Fruit fly (Drosophila melanogaster) whole organism, embryonic: ENCODE results near the gene CG31870.
A peak's percentile ranks its signal among the peaks of the same experiment; 100 is the strongest.

Experiments
- Antp ChIP-seq: fragments of 200-800 bp; sonication (Bioruptor generic); optimal IDR thresholded peaks from 3 replicates; lab custom pipeline; 2016; ENCODE audit warnings: missing biosample characterization, missing genetic modification characterization
- BEAF-32 ChIP-seq: fragments of 200-800 bp; sonication (Bioruptor generic); optimal IDR thresholded peaks from 3 replicates; lab custom pipeline; 2017; ENCODE audit warnings: missing biosample characterization, missing genetic modification characterization, mild to moderate bottlenecking, moderate library complexity, missing genetic modification reagents
- Bdp1 ChIP-seq: fragments of 200-800 bp; sonication (Bioruptor generic); optimal IDR thresholded peaks from 3 replicates; lab custom pipeline; 2016; ENCODE audit warnings: missing biosample characterization, missing genetic modification characterization
- CG10462 ChIP-seq: fragments of 200-800 bp; sonication (Bioruptor generic); optimal IDR thresholded peaks from 2 replicates; lab custom pipeline; 2016; ENCODE audit warnings: missing biosample characterization, missing genetic modification characterization
- CG11093 ChIP-seq: fragments of 200-800 bp; sonication (Bioruptor generic); IDR thresholded peaks from 3 replicates; pipeline ENCODE4 v1.3.6; 2022; ENCODE audit warnings: missing biosample characterization, missing genetic modification characterization
- CG11504 ChIP-seq: fragments of 200-800 bp; sonication (Bioruptor generic); optimal IDR thresholded peaks from 3 replicates; lab custom pipeline; 2019; ENCODE audit warnings: missing biosample characterization, mild to moderate bottlenecking, missing genetic modification characterization, moderate library complexity
- CG12155 ChIP-seq: fragments of 200-800 bp; sonication (Bioruptor generic); optimal IDR thresholded peaks from 3 replicates; lab custom pipeline; 2016; ENCODE audit warnings: missing biosample characterization, missing genetic modification characterization
- CG15479 ChIP-seq: fragments of 200-800 bp; sonication (Bioruptor generic); optimal IDR thresholded peaks from 3 replicates; lab custom pipeline; 2019; ENCODE audit warnings: missing biosample characterization, mild to moderate bottlenecking, missing genetic modification characterization, moderate library complexity
- CG15514 ChIP-seq: fragments of 200-800 bp; sonication (Bioruptor generic); optimal IDR thresholded peaks from 3 replicates; lab custom pipeline; 2017; ENCODE audit warnings: missing biosample characterization, missing genetic modification characterization, mild to moderate bottlenecking, moderate library complexity, missing genetic modification reagents
- CG17328 ChIP-seq: fragments of 200-800 bp; sonication (Bioruptor generic); IDR thresholded peaks from 2 replicates; pipeline ENCODE4 v1.3.6; 2022; ENCODE audit warnings: missing biosample characterization, missing genetic modification characterization
- CG18011 ChIP-seq: fragments of 200-800 bp; sonication (Bioruptor generic); optimal IDR thresholded peaks from 2 replicates; lab custom pipeline; 2017; ENCODE audit warnings: missing biosample characterization, missing genetic modification characterization, mild to moderate bottlenecking, moderate library complexity, missing genotype
- CG2129 ChIP-seq: fragments of 200-800 bp; sonication (Bioruptor generic); IDR thresholded peaks from 2 replicates; pipeline ENCODE4 v1.3.6; 2022; ENCODE audit warnings: missing biosample characterization, missing genetic modification characterization; ENCODE audit not compliant: partially characterized antibody
- CG30403 ChIP-seq: fragments of 200-800 bp; sonication (Bioruptor generic); optimal IDR thresholded peaks from 3 replicates; lab custom pipeline; 2016; ENCODE audit warnings: missing biosample characterization, missing genetic modification characterization
- CG3838 ChIP-seq: fragments of 200-800 bp; sonication (Bioruptor generic); optimal IDR thresholded peaks from 3 replicates; lab custom pipeline; 2016; ENCODE audit warnings: missing biosample characterization, missing genetic modification characterization
- CG4404 ChIP-seq: fragments of 200-800 bp; sonication (Bioruptor generic); IDR thresholded peaks from 2 replicates; pipeline ENCODE4 v1.3.6; 2022; ENCODE audit warnings: missing biosample characterization, missing genetic modification characterization
- CG5180 ChIP-seq: fragments of 200-800 bp; sonication (Bioruptor generic); optimal IDR thresholded peaks from 3 replicates; lab custom pipeline; 2017; ENCODE audit warnings: missing biosample characterization, missing genetic modification characterization, mild to moderate bottlenecking, moderate library complexity, missing genetic modification reagents
- CG6765 ChIP-seq: fragments of 200-800 bp; sonication (Bioruptor generic); optimal IDR thresholded peaks from 3 replicates; lab custom pipeline; 2017; ENCODE audit warnings: missing biosample characterization, mild to moderate bottlenecking, missing genetic modification characterization
- CG7963 ChIP-seq: fragments of 200-800 bp; sonication (Bioruptor generic); IDR thresholded peaks from 3 replicates; pipeline ENCODE4 v1.3.6; 2022; ENCODE audit warnings: missing biosample characterization, missing genetic modification characterization; ENCODE audit not compliant: partially characterized antibody
- Dfd ChIP-seq, 2 experiments: fragments of >200 bp; optimal IDR thresholded peaks; 2 replicates each; lab custom pipeline; 2017; ENCODE audit warnings: missing biosample characterization in 2 of 2, missing genetic modification characterization in 2 of 2
- Dip2 ChIP-seq: fragments of 200-800 bp; sonication (Bioruptor generic); IDR thresholded peaks from 2 replicates; pipeline ENCODE4 v1.3.6; 2022; ENCODE audit warnings: missing biosample characterization, missing genetic modification characterization
- Doc2 ChIP-seq: fragments of 200-800 bp; sonication (Bioruptor generic); IDR thresholded peaks from 2 replicates; pipeline ENCODE4 v1.3.6; 2022; ENCODE audit warnings: missing biosample characterization, missing genetic modification characterization
- Drgx ChIP-seq: fragments of 200-800 bp; sonication (Bioruptor generic); IDR thresholded peaks from 2 replicates; pipeline ENCODE4 v1.3.6; 2022; ENCODE audit warnings: missing biosample characterization, missing genetic modification characterization
- E2f1 ChIP-seq: fragments of 200-800 bp; sonication (Bioruptor generic); IDR thresholded peaks from 2 replicates; pipeline ENCODE4 v1.3.6; 2022; ENCODE audit warnings: missing biosample characterization, missing genetic modification characterization
- Fer1 ChIP-seq: fragments of 200-800 bp; sonication (Bioruptor generic); optimal IDR thresholded peaks from 2 replicates; lab custom pipeline; 2017; ENCODE audit warnings: missing biosample characterization, mild to moderate bottlenecking, missing genetic modification characterization
- Fer3 ChIP-seq: fragments of 200-800 bp; sonication (Bioruptor generic); optimal IDR thresholded peaks from 2 replicates; lab custom pipeline; 2018; ENCODE audit warnings: missing biosample characterization, mild to moderate bottlenecking, missing genetic modification characterization, moderate library complexity
- Lim3 ChIP-seq: fragments of 200-800 bp; sonication (Bioruptor generic); IDR thresholded peaks from 2 replicates; pipeline ENCODE4 v1.3.6; 2022; ENCODE audit warnings: missing biosample characterization, missing genetic modification characterization
- Mes4 ChIP-seq: fragments of 200-800 bp; sonication (Bioruptor generic); optimal IDR thresholded peaks from 2 replicates; lab custom pipeline; 2016; ENCODE audit warnings: missing biosample characterization, missing genetic modification characterization
- NC2β ChIP-seq: fragments of 200-800 bp; sonication (Bioruptor generic); optimal IDR thresholded peaks from 2 replicates; lab custom pipeline; 2016; ENCODE audit warnings: missing biosample characterization, missing genetic modification characterization
- Nf-YC ChIP-seq: fragments of 200-800 bp; optimal IDR thresholded peaks from 3 replicates; lab custom pipeline; 2019; ENCODE audit warnings: missing biosample characterization, mild to moderate bottlenecking, missing genetic modification characterization, moderate library complexity
- Rfx ChIP-seq: fragments of 200-800 bp; sonication (Bioruptor generic); IDR thresholded peaks from 2 replicates; pipeline ENCODE4 v1.3.6; 2022; ENCODE audit warnings: missing biosample characterization, missing genetic modification characterization
- amos ChIP-seq: fragments of 200-800 bp; sonication (Bioruptor generic); IDR thresholded peaks from 2 replicates; pipeline ENCODE4 v1.3.6; 2022; ENCODE audit warnings: missing biosample characterization, missing genetic modification characterization; ENCODE audit not compliant: partially characterized antibody
- aop ChIP-seq: fragments of 200-800 bp; sonication (Bioruptor generic); IDR thresholded peaks from 2 replicates; pipeline ENCODE4 v1.3.6; 2022; ENCODE audit warnings: missing biosample characterization, missing genetic modification characterization
- ato ChIP-seq: fragments of 200-800 bp; sonication (Bioruptor generic); IDR thresholded peaks from 2 replicates; pipeline ENCODE4 v1.3.6; 2022; ENCODE audit warnings: missing biosample characterization, missing genetic modification characterization; ENCODE audit not compliant: partially characterized antibody
- dan ChIP-seq: fragments of 200-800 bp; sonication (Bioruptor generic); IDR thresholded peaks from 2 replicates; pipeline ENCODE4 v1.3.6; 2022; ENCODE audit warnings: missing biosample characterization, missing genetic modification characterization
- exex ChIP-seq: fragments of 200-800 bp; sonication (Bioruptor generic); optimal IDR thresholded peaks from 4 replicates; lab custom pipeline; 2018; ENCODE audit warnings: missing biosample characterization, mild to moderate bottlenecking, missing genetic modification characterization, moderate library complexity
- fru ChIP-seq: fragments of >200 bp; optimal IDR thresholded peaks from 2 replicates; lab custom pipeline; 2017
- grn ChIP-seq: fragments of 200-800 bp; sonication (Bioruptor generic); optimal IDR thresholded peaks from 3 replicates; lab custom pipeline; 2017; ENCODE audit warnings: missing biosample characterization, missing genetic modification characterization
- gt ChIP-seq: fragments of 200-800 bp; sonication (Bioruptor generic); IDR thresholded peaks from 2 replicates; pipeline ENCODE4 v1.3.6; 2022; ENCODE audit warnings: missing biosample characterization, missing genetic modification characterization
- hb ChIP-seq: fragments of 200-800 bp; sonication (Bioruptor generic); IDR thresholded peaks from 3 replicates; pipeline ENCODE4 v1.3.6; 2022; ENCODE audit warnings: missing biosample characterization, missing genetic modification characterization; ENCODE audit not compliant: partially characterized antibody
- hth ChIP-seq: fragments of >200 bp; optimal IDR thresholded peaks from 2 replicates; lab custom pipeline; 2017; ENCODE audit warnings: inconsistent platforms
- ken ChIP-seq: fragments of 200-800 bp; sonication (Bioruptor generic); IDR thresholded peaks from 3 replicates; pipeline ENCODE4 v1.3.6; 2022; ENCODE audit warnings: missing biosample characterization, missing genetic modification characterization
- knrl ChIP-seq: fragments of 200-800 bp; sonication (Bioruptor generic); IDR thresholded peaks from 3 replicates; pipeline ENCODE4 v1.3.6; 2022; ENCODE audit warnings: missing biosample characterization, missing genetic modification characterization; ENCODE audit not compliant: partially characterized antibody
- otp ChIP-seq: fragments of 200-800 bp; sonication (Bioruptor generic); IDR thresholded peaks from 3 replicates; pipeline ENCODE4, ENCODE4 v1.3.6; 2022; ENCODE audit warnings: missing biosample characterization, missing genetic modification characterization
- pan ChIP-seq, 4 experiments: fragments of >200 bp in 3 of 4; fragments of 200-800 bp in 1 of 4; sonication (Bioruptor generic) in 1 of 4; optimal IDR thresholded peaks in 3 of 4; IDR thresholded peaks in 1 of 4; 2 replicates each; pipeline versions ENCODE4 v1.3.6 to Lab custom; 2017 to 2022; ENCODE audit warnings: missing biosample characterization in 2 of 4, missing genetic modification characterization in 2 of 4, mixed read lengths in 1 of 4
- sens ChIP-seq: fragments of 200-800 bp; sonication (Bioruptor generic); peaks from one replicate; lab custom pipeline; 2016; ENCODE audit warnings: missing biosample characterization, missing genetic modification characterization
- sens-2 ChIP-seq: fragments of 200-800 bp; sonication (Bioruptor generic); IDR thresholded peaks from 2 replicates; pipeline ENCODE4 v1.3.6; 2022; ENCODE audit warnings: missing biosample characterization, missing genetic modification characterization
- slbo ChIP-seq: fragments of 200-800 bp; sonication (Bioruptor generic); IDR thresholded peaks from 2 replicates; pipeline ENCODE4 v1.3.6; 2022; ENCODE audit warnings: missing biosample characterization, missing genetic modification characterization
- so ChIP-seq: fragments of 200-800 bp; sonication (Bioruptor generic); IDR thresholded peaks from 3 replicates; pipeline ENCODE4 v1.3.6; 2022; ENCODE audit warnings: missing biosample characterization, missing genetic modification characterization
- tgo ChIP-seq: fragments of 200-800 bp; sonication (Bioruptor generic); IDR thresholded peaks from 3 replicates; pipeline ENCODE4 v1.3.6; 2022; ENCODE audit warnings: missing biosample characterization, missing genetic modification characterization
- tx ChIP-seq: fragments of 200-800 bp; sonication (Bioruptor generic); optimal IDR thresholded peaks from 2 replicates; lab custom pipeline; 2016; ENCODE audit warnings: missing biosample characterization, missing genetic modification characterization

Gene CG31870

dm6 chr2L:10800877-10801719 lies 11.1 kb downstream of the CG31870 start, which contains the start of gene CG31869 (continued):
- TF ChIP-seq CG11504 (tag; lab: Kevin White, UChicago), result peak; percentile 90
- TF ChIP-seq Mes4, result no peak
- TF ChIP-seq so, result 0 out of 3 replicates have a peak, but pooled peaks have one; percentile 13
- peak; percentile 61 for TF ChIP-seq slbo
- no peak for TF ChIP-seq Lim3
- no peak for TF ChIP-seq CG4404 (GFP tag; lab: Robert Waterston, UW)
- TF ChIP-seq exex, result no peak
- no peak for TF ChIP-seq fru
- TF ChIP-seq Rfx (GFP tag; lab: Robert Waterston, UW), result 0 out of 2 replicates have a peak, but pooled peaks have one; percentile 31
- peak; percentile 60 for TF ChIP-seq Drgx (GFP tag; lab: Robert Waterston, UW)
- no peak for TF ChIP-seq tx (GFP tag; lab: Kevin White, UChicago)
- TF ChIP-seq knrl (GFP tag; lab: Robert Waterston, UW), result no peak
- TF ChIP-seq CG15479 (GFP tag; lab: Kevin White, UChicago), result no peak
- TF ChIP-seq Antp (GFP tag; lab: Kevin White, UChicago), result no peak
- TF ChIP-seq CG3838 (GFP tag; lab: Kevin White, UChicago), result no peak
- TF ChIP-seq tgo (GFP tag; lab: Robert Waterston, UW), result no peak
- no peak for TF ChIP-seq CG15514 (GFP tag; lab: Kevin White, UChicago)
- TF ChIP-seq ken, result no peak
- TF ChIP-seq CG10462 (GFP tag; lab: Kevin White, UChicago), result no peak
- TF ChIP-seq sens (GFP tag; lab: Kevin White, UChicago), result peak; percentile 73
- TF ChIP-seq CG5180 (GFP tag; lab: Kevin White, UChicago), result peak; percentile 98
- TF ChIP-seq CG6765 (GFP tag; lab: Kevin White, UChicago), result no peak
- TF ChIP-seq dan (GFP tag; lab: Robert Waterston, UW), result no peak
- no peak for TF ChIP-seq CG7963
- no peak for TF ChIP-seq amos (GFP tag; lab: Robert Waterston, UW)
- TF ChIP-seq pan (optimal IDR thresholded peaks at IDR 0.05; lab: Kevin White, UChicago), result no peak
- TF ChIP-seq pan (GFP tag; optimal IDR thresholded peaks at IDR 0.05 in 1 of 2, IDR thresholded peaks at IDR 0.05 in 1 of 2), result peak in 1 of 2 experiments; percentile 58
- no peak for TF ChIP-seq CG17328
- TF ChIP-seq CG18011 (GFP tag; lab: Kevin White, UChicago), result no peak
- TF ChIP-seq CG2129 (GFP tag; lab: Robert Waterston, UW), result no peak
- 0 out of 3 replicates have a peak, but pooled peaks have one; percentile 24 for TF ChIP-seq otp
- TF ChIP-seq Bdp1 (GFP tag; lab: Kevin White, UChicago), result no peak
- TF ChIP-seq gt (GFP tag; lab: Robert Waterston, UW), result no peak
- TF ChIP-seq Fer1 (GFP tag; lab: Kevin White, UChicago), result no peak
- no peak for TF ChIP-seq Dip2 (GFP tag; lab: Robert Waterston, UW)
- no peak for TF ChIP-seq NC2β (GFP tag; lab: Kevin White, UChicago)
- no peak for TF ChIP-seq CG12155 (GFP tag; lab: Kevin White, UChicago)
- no peak for TF ChIP-seq ato (GFP tag; lab: Robert Waterston, UW)
- no peak for TF ChIP-seq hth
- no peak for TF ChIP-seq grn (GFP tag; lab: Kevin White, UChicago)
- TF ChIP-seq CG11093 (GFP tag; lab: Robert Waterston, UW), result 0 out of 3 replicates have a peak, but pooled peaks have one; percentile 35
- no peak for TF ChIP-seq Dfd (GFP tag; optimal IDR thresholded peaks at IDR 0.05; lab: Kevin White, UChicago)
- no peak for TF ChIP-seq Fer3 (tag; lab: Kevin White, UChicago)
- TF ChIP-seq sens-2 (GFP tag; lab: Robert Waterston, UW), result no peak
- no peak for TF ChIP-seq Doc2 (GFP tag; lab: Robert Waterston, UW)
- 0 out of 2 replicates have a peak, but pooled peaks have one; percentile 19 for TF ChIP-seq E2f1 (GFP tag; lab: Robert Waterston, UW)
- TF ChIP-seq Nf-YC, result no peak
- TF ChIP-seq hb (GFP tag; lab: Robert Waterston, UW), result no peak
- TF ChIP-seq CG30403 (GFP tag; lab: Kevin White, UChicago), result no peak
- TF ChIP-seq aop (GFP tag; lab: Robert Waterston, UW), result no peak
- no peak for TF ChIP-seq BEAF-32 (GFP tag; lab: Kevin White, UChicago)
